Fruit fly (Drosophila melanogaster): Measurements from ENCODE around the gene Mayo.

Gene Mayo

DNA sequence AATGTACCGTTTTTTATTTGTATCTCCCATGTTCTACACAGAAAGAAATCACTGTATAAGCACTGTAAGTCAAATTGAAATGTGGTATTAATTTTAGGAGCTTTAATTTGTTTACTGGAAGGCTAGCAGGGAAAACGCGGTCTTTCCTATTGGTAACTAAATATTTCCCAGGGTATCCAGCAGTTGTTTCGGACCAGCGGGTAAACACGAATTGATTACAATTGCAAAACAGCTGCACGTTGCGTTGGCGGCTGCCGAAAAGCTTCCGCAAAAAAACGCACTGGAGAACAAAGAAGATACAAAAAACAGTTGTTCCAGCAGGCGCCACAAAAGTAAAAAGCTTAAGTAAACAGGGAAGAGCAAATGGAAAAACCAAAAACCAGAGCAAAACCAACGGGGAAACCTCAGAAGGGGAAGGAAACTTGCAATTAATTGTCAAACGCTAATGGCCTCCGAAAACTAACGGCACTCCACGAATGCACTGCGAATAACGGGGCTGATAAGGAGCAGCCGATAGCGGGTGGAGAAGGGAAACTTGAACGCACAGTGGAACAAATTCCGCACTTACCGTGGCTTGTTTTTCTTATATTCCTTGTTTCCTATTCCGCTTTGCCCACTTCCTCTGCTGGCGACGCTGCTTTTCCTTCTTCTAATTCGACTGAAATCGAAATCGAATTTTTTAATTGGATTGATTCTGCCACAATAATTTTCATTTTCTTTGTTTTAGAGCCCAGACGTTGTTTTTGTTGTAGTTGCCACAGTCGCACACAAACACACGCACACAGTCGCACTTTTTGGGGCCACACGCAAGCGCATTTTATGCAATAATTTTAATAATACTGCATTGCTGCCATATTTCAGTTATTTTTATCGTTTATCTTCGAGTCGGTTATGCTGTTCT is 48.9 kb downstream of the Mayo start (continued):
- peak; percentile 70; the same call in 2 of the 3 replicates for TF ChIP-seq eg (GFP tag; IDR thresholded peaks at IDR 0.05)
- TF ChIP-seq CG8632 (GFP tag; optimal IDR thresholded peaks at IDR 0.05): no peak
- TF ChIP-seq Ets21C (GFP tag; optimal IDR thresholded peaks at IDR 0.05): peak; percentile 49
- TF ChIP-seq CG3919 (GFP tag; optimal IDR thresholded peaks at IDR 0.05): peak; percentile 18
- no peak for TF ChIP-seq CG34406 (GFP tag; optimal IDR thresholded peaks at IDR 0.05)
- TF ChIP-seq CG9139 (GFP tag; optimal IDR thresholded peaks at IDR 0.05): no peak
- TF ChIP-seq fd85E (GFP tag; optimal IDR thresholded peaks at IDR 0.05): no peak
- peak; percentile 64 for TF ChIP-seq svp (GFP tag)
- peak; percentile 27 for TF ChIP-seq CG11902 (GFP tag; optimal IDR thresholded peaks at IDR 0.05)
- no peak for TF ChIP-seq CG10669 (GFP tag; optimal IDR thresholded peaks at IDR 0.05)
- peak; percentile 16 for TF ChIP-seq dac (GFP tag; optimal IDR thresholded peaks at IDR 0.05)
- TF ChIP-seq CG8319 (GFP tag; optimal IDR thresholded peaks at IDR 0.05): no peak
- TF ChIP-seq Blimp-1 (GFP tag; optimal IDR thresholded peaks at IDR 0.05): no peak
- peak; percentile 31 for TF ChIP-seq OdsH (GFP tag; optimal IDR thresholded peaks at IDR 0.05)
- no peak for TF ChIP-seq Ets96B (tag; optimal IDR thresholded peaks at IDR 0.05)
- TF ChIP-seq spab (GFP tag; optimal IDR thresholded peaks at IDR 0.05): no peak
- peak; percentile 62 for TF ChIP-seq cyc (GFP tag; optimal IDR thresholded peaks at IDR 0.05)
- peak; percentile 81 for TF ChIP-seq CG6163 (GFP tag; IDR thresholded peaks at IDR 0.05)
- TF ChIP-seq Smox (GFP tag; optimal IDR thresholded peaks at IDR 0.05): peak; percentile 24
- peak; percentile 29 for TF ChIP-seq acj6 (GFP tag; optimal IDR thresholded peaks at IDR 0.05)
- TF ChIP-seq Lpt (GFP tag; optimal IDR thresholded peaks at IDR 0.05): peak; percentile 23
- TF ChIP-seq CG11762 (GFP tag; optimal IDR thresholded peaks at IDR 0.05; ENCODE audit: insufficient read depth): no peak
- peak; percentile 29 for TF ChIP-seq esn (GFP tag; optimal IDR thresholded peaks at IDR 0.05)
- TF ChIP-seq CG10631 (GFP tag; optimal IDR thresholded peaks at IDR 0.05): peak; percentile 38
- peak; percentile 44 for TF ChIP-seq Met (GFP tag; optimal IDR thresholded peaks at IDR 0.05)
- TF ChIP-seq topi (GFP tag; optimal IDR thresholded peaks at IDR 0.05): peak; percentile 56
- peak; percentile 0 for TF ChIP-seq Eip75B (GFP tag; optimal IDR thresholded peaks at IDR 0.05)

dm6 chr3R:31059036-31059806 is 49.8 kb downstream of the Mayo start:
- TF ChIP-seq dsx (GFP tag; optimal IDR thresholded peaks at IDR 0.05; ENCODE audit: poor library complexity, severe bottlenecking): peak; percentile 78
- peak; percentile 63 to 66 for TF ChIP-seq salr (GFP tag; optimal IDR thresholded peaks at IDR 0.05)
- TF ChIP-seq vri (GFP tag; optimal IDR thresholded peaks at IDR 0.05): peak; percentile 68
- TF ChIP-seq CG8319 (GFP tag; optimal IDR thresholded peaks at IDR 0.05): peak; percentile 83
- peak; percentile 76 for TF ChIP-seq fkh (GFP tag; optimal IDR thresholded peaks at IDR 0.05)
- TF ChIP-seq Hr38 (GFP tag; optimal IDR thresholded peaks at IDR 0.05): no peak
- TF ChIP-seq CG6276 (GFP tag; optimal IDR thresholded peaks at IDR 0.05): no peak
- TF ChIP-seq CG3032 (tag; optimal IDR thresholded peaks at IDR 0.05): peak; percentile 83
- TF ChIP-seq acj6 (GFP tag; optimal IDR thresholded peaks at IDR 0.05): peak; percentile 91
- peak; percentile 86 for TF ChIP-seq CG10631 (GFP tag; optimal IDR thresholded peaks at IDR 0.05)
- TF ChIP-seq Eip93F (GFP tag; optimal IDR thresholded peaks at IDR 0.05): peak; percentile 90
- TF ChIP-seq CG6854 (GFP tag; optimal IDR thresholded peaks at IDR 0.05): peak; percentile 76
- TF ChIP-seq Eip75B (GFP tag; optimal IDR thresholded peaks at IDR 0.05): peak; percentile 77
- peak; percentile 92 for TF ChIP-seq CG6163 (GFP tag; IDR thresholded peaks at IDR 0.05)
- TF ChIP-seq CG11762 (GFP tag; optimal IDR thresholded peaks at IDR 0.05; ENCODE audit: insufficient read depth): peak; percentile 84
- peak; percentile 63 for TF ChIP-seq fd85E (GFP tag; optimal IDR thresholded peaks at IDR 0.05)
- peak; percentile 80 for TF ChIP-seq pdm3 (GFP tag; optimal IDR thresholded peaks at IDR 0.05)
- TF ChIP-seq lz (GFP tag; optimal IDR thresholded peaks at IDR 0.05): peak; percentile 85
- peak; percentile 94 for TF ChIP-seq CG8632 (GFP tag; optimal IDR thresholded peaks at IDR 0.05)
- peak; percentile 69 for TF ChIP-seq Gug (GFP tag; IDR thresholded peaks at IDR 0.05)
- no peak for TF ChIP-seq CG16779 (tag; optimal IDR thresholded peaks at IDR 0.05)
- TF ChIP-seq dac (GFP tag; optimal IDR thresholded peaks at IDR 0.05): peak; percentile 70
- peak; percentile 90 for TF ChIP-seq OdsH (GFP tag; optimal IDR thresholded peaks at IDR 0.05)
- TF ChIP-seq Ets96B (tag; optimal IDR thresholded peaks at IDR 0.05): peak; percentile 90
- TF ChIP-seq CG11902 (GFP tag; optimal IDR thresholded peaks at IDR 0.05): peak; percentile 90
- TF ChIP-seq CG4318 (GFP tag; optimal IDR thresholded peaks at IDR 0.05): peak; percentile 79
- peak; percentile 74 for TF ChIP-seq Ets21C (GFP tag; optimal IDR thresholded peaks at IDR 0.05)
- TF ChIP-seq CG31627 (GFP tag; optimal IDR thresholded peaks at IDR 0.05): peak; percentile 85
- TF ChIP-seq CG10669 (GFP tag; optimal IDR thresholded peaks at IDR 0.05): peak; percentile 84
- TF ChIP-seq Met (GFP tag; optimal IDR thresholded peaks at IDR 0.05): peak; percentile 89
- peak; percentile 70 for TF ChIP-seq CG6808 (GFP tag; optimal IDR thresholded peaks at IDR 0.05)
- peak; percentile 77 for TF ChIP-seq Lpt (GFP tag; optimal IDR thresholded peaks at IDR 0.05)
- TF ChIP-seq Sox15 (GFP tag; optimal IDR thresholded peaks at IDR 0.05): peak; percentile 82

Data from whole organism, prepupa.